Worm (Caenorhabditis elegans): ENCODE measurements around the gene K09D9.9.
A peak's percentile ranks its signal among the peaks of the same experiment; 100 is the strongest.

The K09D9.9 gene

ce11 chrV:3972846-3973245 is 21.1 kb downstream of the K09D9.9 start, which contains the start of gene cyp-34A10:
TSS of gene cyp-34A10 (minus strand) at chrV:3972991.
- no peak for TF ChIP-seq pbrm-1 (GFP tag; IDR thresholded peaks at IDR 0.05)
- no peak for TF ChIP-seq cebp-2 (GFP tag; IDR thresholded peaks at IDR 0.05)
- TF ChIP-seq him-1 (tag; optimal IDR thresholded peaks at IDR 0.05): no peak
- no peak for TF ChIP-seq attf-6 (GFP tag; IDR thresholded peaks at IDR 0.05)
- no peak for TF ChIP-seq sea-2 (GFP tag; IDR thresholded peaks at IDR 0.05)
- TF ChIP-seq ztf-26 (tag; optimal IDR thresholded peaks at IDR 0.05): no peak
- no peak for TF ChIP-seq repo-1 (tag; optimal IDR thresholded peaks at IDR 0.05)
- TF ChIP-seq snpc-1.3 (tag; optimal IDR thresholded peaks at IDR 0.05; ENCODE audit: insufficient read depth): no peak

- TF ChIP-seq athp-1 (tag; optimal IDR thresholded peaks at IDR 0.05): no peak
- TF ChIP-seq nhr-80 (tag; optimal IDR thresholded peaks at IDR 0.05): peak; percentile 42
Measured at ce11 chrV:3970410-3970809, 23.5 kb downstream of the K09D9.9 start, which contains the start of gene cyp-34A9. TSS of gene cyp-34A9 (minus strand) at chrV:3970540.

- TF ChIP-seq lsl-1 (GFP tag; optimal IDR thresholded peaks at IDR 0.05) (no peak), unc-62 (GFP tag; optimal IDR thresholded peaks at IDR 0.05) (peak; percentile 50)
Measured at ce11 chrV:3969664-3970063, 24.3 kb downstream of the K09D9.9 start.

ce11 chrV:3968929-3969328 is 25.0 kb downstream of the K09D9.9 start:
- TF ChIP-seq rcor-1 (GFP tag; IDR thresholded peaks at IDR 0.05) (no peak), rec-8 (tag; optimal IDR thresholded peaks at IDR 0.05) (no peak), lin-40 (tag; optimal IDR thresholded peaks at IDR 0.05) (no peak), ceh-40 (GFP tag; IDR thresholded peaks at IDR 0.05) (no peak), C06A6.2 (GFP tag; conservative IDR thresholded peaks at IDR 0.05) (no peak), K11D2.4 (GFP tag; IDR thresholded peaks at IDR 0.05) (no peak)

ce11 chrV:3967762-3968161 is 26.2 kb downstream of the K09D9.9 start, which contains the start of gene cyp-34A8:
TSS of gene cyp-34A8 (minus strand) at chrV:3967823.
- TF ChIP-seq nhr-80 (tag; optimal IDR thresholded peaks at IDR 0.05): peak; percentile 20
- TF ChIP-seq somi-1 (GFP tag; optimal IDR thresholded peaks at IDR 0.05): no peak
- no peak for TF ChIP-seq F39B2.1 (GFP tag; IDR thresholded peaks at IDR 0.05)

- no peak for TF ChIP-seq ztf-26 (tag; optimal IDR thresholded peaks at IDR 0.05)
- no peak for TF ChIP-seq K12H6.12 (tag; optimal IDR thresholded peaks at IDR 0.05)
- TF ChIP-seq ztf-3 (GFP tag; optimal IDR thresholded peaks at IDR 0.05): no peak
- TF ChIP-seq athp-1 (tag; optimal IDR thresholded peaks at IDR 0.05): no peak
- no peak for TF ChIP-seq dox-1 (GFP tag; IDR thresholded peaks at IDR 0.05)
- TF ChIP-seq ztf-25 (GFP tag; IDR thresholded peaks at IDR 0.05): no peak
- TF ChIP-seq aptf-2 (GFP tag; conservative IDR thresholded peaks at IDR 0.05): no peak
Measured at ce11 chrV:3963715-3964114, 30.2 kb downstream of the K09D9.9 start, which contains the start of gene cyp-34A7. TSS of gene cyp-34A7 (minus strand) at chrV:3963815.

ce11 chrV:3961235-3961634 is 32.7 kb downstream of the K09D9.9 start, which contains the start of gene cyp-34A6:
TSS of gene cyp-34A6 (minus strand) at chrV:3961335.
- TF ChIP-seq chd-7 (tag; optimal IDR thresholded peaks at IDR 0.05) (no peak), rcor-1 (GFP tag; IDR thresholded peaks at IDR 0.05) (no peak), let-607 (tag; optimal IDR thresholded peaks at IDR 0.05) (no peak), F10E7.11 (tag; optimal IDR thresholded peaks at IDR 0.05) (no peak), attf-3 (GFP tag; conservative IDR thresholded peaks at IDR 0.05) (no peak), F39B2.1 (GFP tag; IDR thresholded peaks at IDR 0.05) (no peak), lin-35 (GFP tag; optimal IDR thresholded peaks at IDR 0.05) (no peak), F57A8.1 (GFP tag; optimal IDR thresholded peaks at IDR 0.05) (no peak), aptf-3 (GFP tag; IDR thresholded peaks at IDR 0.05) (no peak), B0019.2 (GFP tag; conservative IDR thresholded peaks at IDR 0.05) (no peak), fkh-3 (tag; optimal IDR thresholded peaks at IDR 0.05) (no peak), egl-18 (GFP tag; IDR thresholded peaks at IDR 0.05) (no peak), nhr-80 (tag; optimal IDR thresholded peaks at IDR 0.05) (no peak), ztf-25 (GFP tag; IDR thresholded peaks at IDR 0.05) (no peak), ztf-6 (GFP tag; IDR thresholded peaks at IDR 0.05) (no peak), Y95B8A.8 (GFP tag; IDR thresholded peaks at IDR 0.05) (no peak), hlh-12 (tag; optimal IDR thresholded peaks at IDR 0.05) (no peak), him-1 (tag; optimal IDR thresholded peaks at IDR 0.05) (no peak)

All from whole organism, young adult.